Fruit fly (Drosophila melanogaster): ENCODE measurements around the gene CG32263.

CG32263 gene

DNA sequence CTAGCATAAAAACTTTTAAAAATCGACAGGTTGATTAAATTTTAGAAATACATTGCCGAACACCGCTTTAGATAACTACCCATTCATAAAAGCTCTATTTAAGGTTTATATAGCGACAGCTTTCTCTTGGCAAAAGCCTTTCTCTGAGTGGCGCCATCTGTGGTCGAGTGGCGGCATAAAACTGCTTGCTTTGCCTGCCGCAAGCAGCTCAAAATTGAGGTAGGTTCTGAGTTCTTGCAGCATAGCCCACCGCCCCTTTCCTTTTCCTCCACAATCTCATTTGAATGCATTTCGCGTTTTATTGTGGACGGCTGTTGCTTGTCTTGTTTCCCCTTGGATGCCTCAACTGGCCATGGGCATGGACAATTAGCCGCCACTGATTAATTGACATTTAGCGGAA, 43.1 kb downstream of the CG32263 start (continued):
- TF ChIP-seq Bdp1 (GFP tag; optimal IDR thresholded peaks at IDR 0.05) (peak; percentile 70), otp (GFP tag; IDR thresholded peaks at IDR 0.05) (peak; percentile 61; the same call in 2 of the 3 replicates), seq (GFP tag; IDR thresholded peaks at IDR 0.05) (peak; percentile 36; the same call in 1 of the 2 replicates), CG6813 (GFP tag; optimal IDR thresholded peaks at IDR 0.05) (peak; percentile 3), CG8388 (GFP tag; optimal IDR thresholded peaks at IDR 0.05) (peak; percentile 39), ssp (GFP tag; IDR thresholded peaks at IDR 0.05) (peak; percentile 48), CrebB (tag; optimal IDR thresholded peaks at IDR 0.05) (peak; percentile 33), gem (tag; optimal IDR thresholded peaks at IDR 0.05) (peak; percentile 50), crol (GFP tag; IDR thresholded peaks at IDR 0.05) (peak; percentile 68), CG10543 (GFP tag; optimal IDR thresholded peaks at IDR 0.05) (peak; percentile 54), sug (tag; optimal IDR thresholded peaks at IDR 0.05) (peak; percentile 48), Dp (GFP tag; optimal IDR thresholded peaks at IDR 0.05) (no peak), shn (GFP tag; optimal IDR thresholded peaks at IDR 0.05) (peak; percentile 83), Six4 (GFP tag; optimal IDR thresholded peaks at IDR 0.05) (peak; percentile 1), CG11085 (GFP tag; IDR thresholded peaks at IDR 0.05) (no peak), Vsx1 (GFP tag; optimal IDR thresholded peaks at IDR 0.05) (peak; percentile 68), Hr51 (GFP tag; optimal IDR thresholded peaks at IDR 0.05) (peak; percentile 44 to 48), NK7.1 (GFP tag; optimal IDR thresholded peaks at IDR 0.05) (no peak), CG17568 (GFP tag; optimal IDR thresholded peaks at IDR 0.05) (peak; percentile 48), CG10979 (tag; optimal IDR thresholded peaks at IDR 0.05) (peak; percentile 14), lmd (GFP tag; IDR thresholded peaks at IDR 0.05) (peak; percentile 52), Ets65A (GFP tag) (peak; percentile 86), Fer2 (tag; optimal IDR thresholded peaks at IDR 0.05) (no peak), Sox102F (GFP tag; optimal IDR thresholded peaks at IDR 0.05) (peak; percentile 63), fu2 (GFP tag; optimal IDR thresholded peaks at IDR 0.05) (peak; percentile 19), CG10321 (GFP tag; IDR thresholded peaks at IDR 0.05) (no peak), tin (GFP tag; optimal IDR thresholded peaks at IDR 0.05) (peak; percentile 15), NC2β (GFP tag; optimal IDR thresholded peaks at IDR 0.05) (peak; percentile 75), jigr1 (GFP tag; IDR thresholded peaks at IDR 0.05) (no peak), jumu (GFP tag; optimal IDR thresholded peaks at IDR 0.05) (peak; percentile 52), CG18599 (GFP tag; optimal IDR thresholded peaks at IDR 0.05) (no peak), CG4282 (GFP tag; optimal IDR thresholded peaks at IDR 0.05) (peak; percentile 35), Hmr (GFP tag; optimal IDR thresholded peaks at IDR 0.05) (peak; percentile 67), CG1233 (GFP tag; optimal IDR thresholded peaks at IDR 0.05) (peak; percentile 17), stwl (tag; optimal IDR thresholded peaks at IDR 0.05) (peak; percentile 2), sim (GFP tag; IDR thresholded peaks at IDR 0.05) (peak; percentile 16; the same call in 1 of the 2 replicates), ham (GFP tag; IDR thresholded peaks at IDR 0.05) (no peak), sens-2 (GFP tag; IDR thresholded peaks at IDR 0.05) (peak; percentile 73), Rfx (GFP tag; IDR thresholded peaks at IDR 0.05) (peak; percentile 82), CG9215 (GFP tag; IDR thresholded peaks at IDR 0.05) (no peak), MESR4 (GFP tag; optimal IDR thresholded peaks at IDR 0.05) (no peak), CG3847 (GFP tag; IDR thresholded peaks at IDR 0.05) (peak; percentile 53), CG11504 (tag; optimal IDR thresholded peaks at IDR 0.05) (peak; percentile 14), kni (GFP tag; optimal IDR thresholded peaks at IDR 0.05) (no peak), pb (GFP tag; optimal IDR thresholded peaks at IDR 0.05) (peak; percentile 42), gce (GFP tag; IDR thresholded peaks at IDR 0.05) (no peak), CG8944 (GFP tag; optimal IDR thresholded peaks at IDR 0.05) (peak; percentile 67), yki (optimal IDR thresholded peaks at IDR 0.05) (no peak), HLHmδ (GFP tag; optimal IDR thresholded peaks at IDR 0.05) (no peak), CG7556 (GFP tag; optimal IDR thresholded peaks at IDR 0.05) (no peak), CG12942 (GFP tag; optimal IDR thresholded peaks at IDR 0.05) (peak; percentile 49), Jarid2 (GFP tag; optimal IDR thresholded peaks at IDR 0.05) (peak; percentile 31)

Measured in whole organism, embryonic.